Worm (Caenorhabditis elegans) whole organism, L4 larva: ENCODE data around the gene srx-119.

Experiments used
- Y105C5A.15 ChIP-seq: fragments of 200-800 bp; sonication (Bioruptor generic); IDR thresholded peaks from 2 replicates; pipeline ENCODE4 v1.3.6; 2022; ENCODE audit warnings: missing genetic modification characterization, missing compliant biosample characterization
- aly-2 ChIP-seq: sonication (generic microtip); optimal IDR thresholded peaks from 2 replicates; lab custom pipeline; 2018; ENCODE audit warnings: missing biosample characterization, missing genetic modification characterization
- ama-1 ChIP-seq: fragments of 150-350 bp; optimal IDR thresholded peaks from 2 replicates; lab custom pipeline; 2014; ENCODE audit warnings: inconsistent platforms, mixed read lengths
- dpl-1 ChIP-seq: fragments of 150-350 bp; optimal IDR thresholded peaks from 2 replicates; lab custom pipeline; 2014; ENCODE audit warnings: missing biosample characterization, missing genetic modification reagents, missing genetic modification characterization
- hlh-11 ChIP-seq: fragments of 200-800 bp; sonication (Bioruptor generic); optimal IDR thresholded peaks from 2 replicates; lab custom pipeline; 2018; ENCODE audit warnings: mild to moderate bottlenecking, missing genetic modification characterization, missing compliant biosample characterization
- zag-1 ChIP-seq: fragments of 150-350 bp; optimal IDR thresholded peaks from 2 replicates; lab custom pipeline; 2014; ENCODE audit warnings: missing biosample characterization, missing genetic modification characterization

ce11 chrII:12489903-12490302 lies 38.1 kb upstream of the srx-119 start, which contains the start of gene T21B4.15:
- TF ChIP-seq zag-1 (no peak), ama-1 (no peak), dpl-1 (GFP tag; lab: Kevin White, UChicago) (no peak), Y105C5A.15 (GFP tag; lab: Robert Waterston, UW) (no peak), aly-2 (no peak), hlh-11 (tag; lab: Kevin White, UChicago) (no peak)
